Fruit fly (Drosophila melanogaster) whole organism, embryonic: ENCODE results near the gene CG32984.

Source experiments
- CG10366 ChIP-seq: fragments of 200-800 bp; sonication (Bioruptor generic); IDR thresholded peaks from 2 replicates; pipeline ENCODE4 v1.3.6; 2022; ENCODE audit warnings: missing biosample characterization, missing genetic modification characterization
- CG11504 ChIP-seq: fragments of 200-800 bp; sonication (Bioruptor generic); optimal IDR thresholded peaks from 3 replicates; lab custom pipeline; 2019; ENCODE audit warnings: missing biosample characterization, mild to moderate bottlenecking, missing genetic modification characterization, moderate library complexity
- CG11695 ChIP-seq: fragments of 200-800 bp; sonication (Bioruptor generic); IDR thresholded peaks from 3 replicates; pipeline ENCODE4 v1.3.6; 2022; ENCODE audit warnings: missing biosample characterization, missing genetic modification characterization
- CG13123 ChIP-seq: fragments of 200-800 bp; sonication (Bioruptor generic); optimal IDR thresholded peaks from 2 replicates; lab custom pipeline; 2016; ENCODE audit warnings: missing biosample characterization, missing genetic modification characterization
- CG2202 ChIP-seq: fragments of 200-800 bp; sonication (Bioruptor generic); optimal IDR thresholded peaks from 2 replicates; lab custom pipeline; 2018; ENCODE audit warnings: missing biosample characterization, mild to moderate bottlenecking, missing genetic modification characterization
- CG3065 ChIP-seq: fragments of 200-800 bp; sonication (Bioruptor generic); optimal IDR thresholded peaks from 2 replicates; lab custom pipeline; 2016; ENCODE audit warnings: missing biosample characterization, missing genetic modification characterization
- CG32767 ChIP-seq: fragments of 200-800 bp; sonication (Bioruptor generic); IDR thresholded peaks from 2 replicates; pipeline ENCODE4 v1.3.6; 2022; ENCODE audit warnings: missing biosample characterization, missing genetic modification characterization
- HmgZ ChIP-seq: fragments of 200-800 bp; sonication (Bioruptor generic); optimal IDR thresholded peaks from 2 replicates; lab custom pipeline; 2018; ENCODE audit warnings: missing biosample characterization, mild to moderate bottlenecking, missing genetic modification characterization
- sisA ChIP-seq: fragments of 200-800 bp; sonication (Bioruptor generic); IDR thresholded peaks from 2 replicates; pipeline ENCODE4 v1.3.6; 2022; ENCODE audit warnings: missing biosample characterization, missing genetic modification characterization
- vnd ChIP-seq: fragments of 200-800 bp; sonication (Bioruptor generic); IDR thresholded peaks from 3 replicates; pipeline ENCODE4 v1.3.6; 2022; ENCODE audit warnings: missing biosample characterization, missing genetic modification characterization; ENCODE audit not compliant: partially characterized antibody

- no peak for TF ChIP-seq CG2202 (tag; lab: Kevin White, UChicago)
- no peak for TF ChIP-seq CG3065
- no peak for TF ChIP-seq HmgZ
- no peak for TF ChIP-seq sisA (GFP tag; lab: Robert Waterston, UW)
- TF ChIP-seq CG13123 (GFP tag; lab: Kevin White, UChicago) = no peak
- no peak for TF ChIP-seq CG10366 (GFP tag; lab: Robert Waterston, UW)
- TF ChIP-seq CG11695 = no peak
- TF ChIP-seq vnd (GFP tag; lab: Robert Waterston, UW) = no peak
- TF ChIP-seq CG32767 (GFP tag; lab: Robert Waterston, UW) = no peak
- TF ChIP-seq CG11504 (tag; lab: Kevin White, UChicago) = no peak
Measured at dm6 chr2L:8940680-8941079, 24.1 kb upstream of the CG32984 start.
